Worm (Caenorhabditis elegans) whole organism, young adult: Measurements from ENCODE around the gene K10G4.3.

ENCODE experiments used
- F23B12.7 ChIP-seq: sonication (generic microtip); optimal IDR thresholded peaks from 2 replicates; lab custom pipeline; 2017; ENCODE audit warnings: missing genetic modification characterization, mild to moderate bottlenecking, missing compliant biosample characterization, antibody characterized with exemption, moderate library complexity; ENCODE audit not compliant: insufficient read depth
- ets-4 ChIP-seq: fragments of 200-800 bp; sonication (Bioruptor generic); optimal IDR thresholded peaks from 2 replicates; lab custom pipeline; 2018; ENCODE audit warnings: mild to moderate bottlenecking, missing genetic modification characterization, missing compliant biosample characterization
- gei-17 ChIP-seq: fragments of 200-800 bp; sonication (Bioruptor generic); optimal IDR thresholded peaks from 2 replicates; lab custom pipeline; 2018; ENCODE audit warnings: mild to moderate bottlenecking, missing genetic modification characterization, missing compliant biosample characterization
- hrde-1 ChIP-seq: sonication (generic microtip); optimal IDR thresholded peaks from 2 replicates; lab custom pipeline; 2016; ENCODE audit warnings: missing genetic modification characterization, mild to moderate bottlenecking, missing compliant biosample characterization, moderate library complexity, missing genotype, missing genetic modification reagents, borderline replicate concordance
- snpc-4 ChIP-seq, 5 experiments: fragments of 150-350 bp in 1 of 5; sonication (generic microtip) in 4 of 5; optimal IDR thresholded peaks; 2 replicates each; lab custom pipeline; 2014 to 2018; ENCODE audit warnings: missing genetic modification characterization in 5 of 5, missing biosample characterization in 3 of 5, antibody characterized with exemption in 2 of 5, mild to moderate bottlenecking in 2 of 5, missing compliant biosample characterization in 2 of 5, missing genotype in 2 of 5, moderate library complexity in 2 of 5, missing genetic modification reagents in 1 of 5
- sptf-2 ChIP-seq: fragments of 200-800 bp; sonication (Bioruptor generic); optimal IDR thresholded peaks from 2 replicates; lab custom pipeline; 2018; ENCODE audit warnings: mild to moderate bottlenecking, missing genetic modification characterization, missing compliant biosample characterization
- tlf-1 ChIP-seq: fragments of 200-800 bp; sonication (Bioruptor generic); optimal IDR thresholded peaks from 2 replicates; lab custom pipeline; 2018; ENCODE audit warnings: mild to moderate bottlenecking, missing genetic modification characterization, missing compliant biosample characterization

DNA sequence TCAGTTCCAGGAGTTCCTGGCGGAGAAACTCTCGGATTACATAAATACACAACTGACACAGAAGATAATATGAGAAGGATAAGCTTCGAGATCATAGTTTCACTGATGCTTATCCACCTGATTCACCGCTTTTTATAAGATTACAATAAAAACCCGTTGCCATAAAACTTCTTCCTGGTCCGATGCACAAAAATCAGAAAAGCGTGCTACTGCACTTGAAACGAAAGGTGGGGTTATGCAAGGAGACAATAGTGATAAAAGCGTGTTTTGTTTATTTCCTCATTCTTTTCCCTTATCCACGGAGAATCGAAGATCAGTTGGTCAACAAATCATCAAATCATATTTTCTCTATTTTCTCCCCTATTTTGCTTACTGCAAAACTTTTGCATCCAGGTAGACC, 22.2 kb downstream of the K10G4.3 start, which contains the start of gene Y68A4B.3:
- TF ChIP-seq gei-17 (GFP tag; lab: Kevin White, UChicago) (no peak), snpc-4 (GFP tag; optimal IDR thresholded peaks at IDR 0.05; lab: Kevin White, UChicago) (no peak), snpc-4 (tag; optimal IDR thresholded peaks at IDR 0.05; lab: Kevin White, UChicago) (no peak), ets-4 (GFP tag; lab: Kevin White, UChicago) (no peak), F23B12.7 (tag; lab: Kevin White, UChicago) (no peak), hrde-1 (no peak), sptf-2 (GFP tag; lab: Kevin White, UChicago) (no peak), tlf-1 (GFP tag; lab: Kevin White, UChicago) (no peak)
